Fruit fly (Drosophila melanogaster) ovary, adult (tissue): Measurements from ENCODE around the gene Polr1H.
"Not testable (repeated sequence)": the region's sequence is repeated elsewhere in the genome, so short reads cannot be mapped to it uniquely, and the experiment has no call there.

Source experiments
- CG17801 ChIP-seq: fragments of 200-800 bp; optimal IDR thresholded peaks from 2 replicates; lab custom pipeline; 2019; ENCODE audit warnings: missing biosample characterization, mild to moderate bottlenecking, missing genetic modification characterization, moderate library complexity; ENCODE audit not compliant: partially characterized antibody

Gene Polr1H

DNA sequence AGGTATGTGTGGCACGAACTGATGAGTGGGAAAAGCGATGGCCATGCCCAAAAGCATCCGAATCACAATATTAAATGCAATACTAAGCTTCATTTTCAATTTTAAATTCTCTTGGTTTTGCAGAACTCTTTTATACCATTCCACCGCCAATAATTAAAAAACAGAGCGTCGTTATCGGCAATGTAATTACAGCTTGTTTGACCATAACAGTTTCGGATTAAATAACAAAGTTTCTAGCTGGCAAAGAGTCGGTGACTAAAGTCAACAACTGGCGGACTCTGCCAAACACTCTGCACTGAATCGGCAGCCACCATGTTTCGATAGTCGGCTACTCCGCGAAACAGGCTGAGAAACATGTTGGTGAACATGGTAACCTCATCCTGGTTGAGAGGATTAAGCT lies 40.4 kb downstream of the Polr1H start, which contains the start of gene CG42870:
TSS of gene CG42870 (minus strand) at position 101 of the 400 bp plus-strand sequence.
- no peak for TF ChIP-seq CG17801 (GFP tag; lab: Kevin White, UChicago)

DNA sequence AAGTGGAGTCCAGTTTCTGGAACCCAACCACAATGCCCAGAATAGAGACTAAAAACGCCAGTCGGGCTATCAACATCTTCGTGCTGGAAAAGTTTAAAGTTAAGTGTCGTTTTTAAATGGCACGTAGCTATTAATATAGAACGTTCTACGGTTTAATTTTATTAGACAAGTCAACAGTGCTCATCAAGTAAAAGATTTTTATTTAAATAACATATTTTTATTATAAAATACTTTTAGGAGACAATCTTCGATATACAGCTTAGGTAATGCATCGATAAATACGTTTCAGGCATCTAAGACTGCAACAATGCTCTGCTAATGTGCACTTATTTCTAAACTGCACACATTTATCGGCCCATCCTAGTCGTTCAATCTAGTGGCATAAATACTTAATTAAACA lies 40.9 kb downstream of the Polr1H start, which contains the start of gene CG42869:
TSS of gene CG42869 (minus strand) at position 101 of the 400 bp plus-strand sequence.
- no peak for TF ChIP-seq CG17801 (GFP tag; lab: Kevin White, UChicago)

- not testable (repeated sequence) for TF ChIP-seq CG17801 (GFP tag; lab: Kevin White, UChicago)
These were observed 41.5 kb downstream of the Polr1H start, which contains the start of gene Sfp93F for dm6 chr3R:21736196-21736595. Gene Sfp93F, minus strand, starts transcription at chr3R:21736296.

DNA sequence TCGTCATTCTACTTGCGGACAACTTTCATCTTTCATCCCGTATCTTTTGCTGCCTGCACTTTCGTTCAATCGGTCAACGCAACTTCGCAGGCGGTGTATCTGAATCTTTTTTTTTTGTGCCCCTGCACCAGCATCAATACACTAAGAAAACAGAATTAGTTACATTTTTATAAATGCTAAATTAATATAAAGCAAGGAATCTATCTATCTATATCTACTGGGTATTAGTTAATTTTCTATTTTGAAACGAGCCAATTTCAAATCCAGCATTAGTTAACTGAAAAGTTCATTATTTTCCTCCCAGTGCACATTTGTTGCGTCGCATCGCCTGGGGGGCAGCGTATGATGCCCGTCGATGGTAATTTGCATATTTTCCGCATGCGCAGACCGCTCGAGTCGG lies 44.7 kb downstream of the Polr1H start:
- no peak for TF ChIP-seq CG17801 (GFP tag; lab: Kevin White, UChicago)

DNA sequence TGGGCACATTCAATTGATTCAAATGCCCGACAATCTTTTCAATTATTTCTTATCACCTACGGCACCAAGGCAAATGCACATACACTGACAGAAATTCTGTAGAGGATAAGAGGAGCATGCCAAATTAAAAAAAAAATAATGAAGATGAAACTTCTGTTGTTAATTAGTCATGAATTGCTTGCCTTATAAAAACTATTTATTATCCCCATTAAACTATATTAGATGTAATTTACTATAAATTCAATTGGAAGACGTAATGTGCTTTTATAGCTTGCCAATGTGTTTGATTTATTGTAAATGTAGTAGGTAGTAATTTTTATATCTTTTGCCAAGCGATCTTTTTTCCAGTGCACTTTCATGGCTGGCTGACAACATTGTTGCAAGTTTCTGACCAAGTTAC lies 46.0 kb downstream of the Polr1H start:
- TF ChIP-seq CG17801 (GFP tag; lab: Kevin White, UChicago), result no peak

dm6 chr3R:21730955-21731354 lies 46.7 kb downstream of the Polr1H start:
- TF ChIP-seq CG17801 (GFP tag; lab: Kevin White, UChicago), result no peak
